Worm (Caenorhabditis elegans) whole organism, L2 larva: ENCODE data around the gene T02D1.7.

ENCODE experiments used
- C34F6.9 ChIP-seq: fragments of 150-350 bp; optimal IDR thresholded peaks from 2 replicates; lab custom pipeline; 2014; ENCODE audit warnings: missing biosample characterization, missing genetic modification characterization
- F13H6.1 ChIP-seq: sonication (generic microtip); optimal IDR thresholded peaks from 2 replicates; lab custom pipeline; 2016; ENCODE audit warnings: missing genetic modification characterization, missing compliant biosample characterization
- Y55F3AM.14 ChIP-seq: fragments of 200-800 bp; sonication (Bioruptor generic); optimal IDR thresholded peaks from 2 replicates; lab custom pipeline; 2018; ENCODE audit warnings: mild to moderate bottlenecking, missing genetic modification characterization, missing compliant biosample characterization
- ZK546.5 ChIP-seq: sonication (generic microtip); optimal IDR thresholded peaks from 2 replicates; lab custom pipeline; 2017; ENCODE audit warnings: missing biosample characterization, missing genetic modification characterization
- aly-2 ChIP-seq: fragments of 150-350 bp; optimal IDR thresholded peaks from 2 replicates; lab custom pipeline; 2014; ENCODE audit warnings: missing biosample characterization, missing genetic modification characterization
- ama-1 ChIP-seq: fragments of 150-350 bp; optimal IDR thresholded peaks from 2 replicates; lab custom pipeline; 2018; ENCODE audit warnings: inconsistent platforms
- blmp-1 ChIP-seq: sonication (generic microtip); optimal IDR thresholded peaks from 2 replicates; lab custom pipeline; 2017; ENCODE audit warnings: missing genetic modification characterization, mild to moderate bottlenecking, missing compliant biosample characterization, antibody characterized with exemption, moderate library complexity; ENCODE audit not compliant: insufficient read depth
- ceh-82 ChIP-seq: fragments of 150-350 bp; optimal IDR thresholded peaks from 2 replicates; lab custom pipeline; 2014; ENCODE audit warnings: missing biosample characterization, missing genetic modification characterization
- crh-2 ChIP-seq: sonication (generic microtip); optimal IDR thresholded peaks from 2 replicates; lab custom pipeline; 2017; ENCODE audit warnings: missing biosample characterization, missing genetic modification characterization
- elt-1 ChIP-seq: fragments of 150-350 bp; optimal IDR thresholded peaks from 2 replicates; lab custom pipeline; 2014; ENCODE audit warnings: missing biosample characterization, missing genetic modification characterization
- fos-1 ChIP-seq: fragments of 150-350 bp; optimal IDR thresholded peaks from 2 replicates; lab custom pipeline; 2014; ENCODE audit warnings: missing biosample characterization, missing genetic modification characterization
- gmeb-1 ChIP-seq: fragments of 150-350 bp; optimal IDR thresholded peaks from 2 replicates; lab custom pipeline; 2014; ENCODE audit warnings: missing biosample characterization, missing genetic modification characterization
- lin-13 ChIP-seq: fragments of 150-350 bp; optimal IDR thresholded peaks from 2 replicates; lab custom pipeline; 2014; ENCODE audit warnings: missing biosample characterization, missing genetic modification reagents, missing genetic modification characterization
- lin-39 ChIP-seq: fragments of 150-350 bp; optimal IDR thresholded peaks from 2 replicates; lab custom pipeline; 2014; ENCODE audit warnings: missing biosample characterization, missing genetic modification reagents, missing genetic modification characterization
- mab-5 ChIP-seq: fragments of 150-350 bp; optimal IDR thresholded peaks from 2 replicates; lab custom pipeline; 2014; ENCODE audit warnings: missing biosample characterization, missing genetic modification characterization
- nhr-11 ChIP-seq: fragments of 150-350 bp; optimal IDR thresholded peaks from 2 replicates; lab custom pipeline; 2014; ENCODE audit warnings: missing biosample characterization, missing genetic modification characterization
- nhr-12 ChIP-seq: fragments of 150-350 bp; optimal IDR thresholded peaks from 2 replicates; lab custom pipeline; 2014; ENCODE audit warnings: missing biosample characterization, missing genetic modification characterization
- nhr-129 ChIP-seq: fragments of 150-350 bp; optimal IDR thresholded peaks from 2 replicates; lab custom pipeline; 2014; ENCODE audit warnings: missing biosample characterization, missing genetic modification characterization
- nhr-21 ChIP-seq: fragments of 150-350 bp; optimal IDR thresholded peaks from 2 replicates; lab custom pipeline; 2014; ENCODE audit warnings: missing biosample characterization, missing genetic modification characterization
- nhr-23 ChIP-seq: fragments of 150-350 bp; optimal IDR thresholded peaks from 2 replicates; lab custom pipeline; 2014; ENCODE audit warnings: missing biosample characterization, missing genetic modification reagents, missing genetic modification characterization
- nhr-25 ChIP-seq: fragments of 150-350 bp; sonication (generic microtip); optimal IDR thresholded peaks from 3 replicates; lab custom pipeline; 2014; ENCODE audit warnings: missing biosample characterization, missing genetic modification characterization
- nhr-77 ChIP-seq: fragments of 150-350 bp; optimal IDR thresholded peaks from 2 replicates; lab custom pipeline; 2014; ENCODE audit warnings: missing biosample characterization, missing genetic modification characterization
- peb-1 ChIP-seq: fragments of 150-350 bp; optimal IDR thresholded peaks from 2 replicates; lab custom pipeline; 2014; ENCODE audit warnings: missing biosample characterization, missing genetic modification characterization
- sem-4 ChIP-seq: fragments of 150-350 bp; optimal IDR thresholded peaks from 2 replicates; lab custom pipeline; 2014; ENCODE audit warnings: missing biosample characterization, missing genetic modification reagents, missing genetic modification characterization
- skn-1 ChIP-seq: sonication (generic microtip); optimal IDR thresholded peaks from 2 replicates; lab custom pipeline; 2017; ENCODE audit warnings: missing biosample characterization, missing genetic modification characterization
- sma-3 ChIP-seq: sonication (generic microtip); optimal IDR thresholded peaks from 2 replicates; lab custom pipeline; 2016; ENCODE audit warnings: missing genetic modification reagents, missing genetic modification characterization, missing compliant biosample characterization
- sma-9 ChIP-seq, 2 experiments: fragments of 150-350 bp in 1 of 2; sonication (generic microtip) in 1 of 2; optimal IDR thresholded peaks; 2 replicates each; lab custom pipeline; 2014 to 2016; ENCODE audit warnings: missing genetic modification characterization in 2 of 2, mild to moderate bottlenecking in 1 of 2, missing biosample characterization in 1 of 2, missing compliant biosample characterization in 1 of 2, missing genetic modification reagents in 1 of 2, moderate library complexity in 1 of 2
- unc-39 ChIP-seq: fragments of 150-350 bp; optimal IDR thresholded peaks from 2 replicates; lab custom pipeline; 2014; ENCODE audit warnings: missing biosample characterization, missing genetic modification characterization
- unc-55 ChIP-seq: fragments of 150-350 bp; sonication (generic microtip); optimal IDR thresholded peaks from 3 replicates; lab custom pipeline; 2014; ENCODE audit warnings: missing biosample characterization, missing genetic modification reagents, missing genetic modification characterization
- unc-62 ChIP-seq: fragments of 150-350 bp; optimal IDR thresholded peaks from 2 replicates; lab custom pipeline; 2014; ENCODE audit warnings: missing biosample characterization, missing genetic modification reagents, missing genetic modification characterization
- ztf-1 ChIP-seq: fragments of 200-800 bp; sonication (Bioruptor generic); conservative IDR thresholded peaks from 2 replicates; pipeline ENCODE4 v1.3.6; 2022; ENCODE audit warnings: missing genetic modification characterization, missing compliant biosample characterization
- ztf-11 ChIP-seq: sonication (generic microtip); optimal IDR thresholded peaks from 2 replicates; lab custom pipeline; 2017; ENCODE audit warnings: missing biosample characterization, missing genetic modification characterization
- ztf-4 ChIP-seq: fragments of 150-350 bp; optimal IDR thresholded peaks from 2 replicates; lab custom pipeline; 2014; ENCODE audit warnings: missing biosample characterization, missing genetic modification characterization

Gene T02D1.7

ce11 chrIV:17426970-17427369 is 20.0 kb upstream of the T02D1.7 start:
- peak; percentile 64 for TF ChIP-seq unc-55 (GFP tag; lab: Kevin White, UChicago)
- TF ChIP-seq ZK546.5 (tag; lab: Kevin White, UChicago): no peak
- TF ChIP-seq peb-1 (tag; lab: Kevin White, UChicago): no peak
- TF ChIP-seq nhr-23 (tag; lab: Kevin White, UChicago): no peak
- no peak for TF ChIP-seq ama-1 (lab: Kevin White, UChicago)
- no peak for TF ChIP-seq nhr-12 (tag; lab: Kevin White, UChicago)
- peak; percentile 33 for TF ChIP-seq sma-9 (GFP tag; optimal IDR thresholded peaks at IDR 0.05; lab: Kevin White, UChicago)
- no peak for TF ChIP-seq sma-9 (tag; optimal IDR thresholded peaks at IDR 0.05; lab: Kevin White, UChicago)
- no peak for TF ChIP-seq nhr-11 (tag; lab: Kevin White, UChicago)
- TF ChIP-seq C34F6.9 (tag; lab: Kevin White, UChicago): peak; percentile 32
- no peak for TF ChIP-seq unc-62 (GFP tag; lab: Kevin White, UChicago)
- TF ChIP-seq F13H6.1 (tag; lab: Kevin White, UChicago): peak; percentile 5
- no peak for TF ChIP-seq lin-39 (tag; lab: Kevin White, UChicago)
- TF ChIP-seq sem-4: no peak
- no peak for TF ChIP-seq ztf-11 (tag; lab: Kevin White, UChicago)
- no peak for TF ChIP-seq fos-1

ce11 chrIV:17417723-17418122 is 10.8 kb upstream of the T02D1.7 start, which contains the start of gene npr-26:
npr-26 (minus strand) TSS chrIV:17417823.
- TF ChIP-seq lin-39 (tag; lab: Kevin White, UChicago): no peak
- TF ChIP-seq peb-1 (tag; lab: Kevin White, UChicago): no peak
- TF ChIP-seq nhr-11 (tag; lab: Kevin White, UChicago): no peak
- no peak for TF ChIP-seq sem-4
- TF ChIP-seq Y55F3AM.14: no peak
- no peak for TF ChIP-seq nhr-25 (tag; lab: Kevin White, UChicago)
- no peak for TF ChIP-seq elt-1 (tag; lab: Kevin White, UChicago)
- no peak for TF ChIP-seq ztf-1 (GFP tag; lab: Robert Waterston, UW)
- TF ChIP-seq unc-55 (GFP tag; lab: Kevin White, UChicago): no peak
- no peak for TF ChIP-seq nhr-21
- TF ChIP-seq ceh-82: no peak
- TF ChIP-seq nhr-12 (tag; lab: Kevin White, UChicago): no peak

ce11 chrIV:17413343-17413742 is 6.4 kb upstream of the T02D1.7 start:
- TF ChIP-seq peb-1 (tag; lab: Kevin White, UChicago) (no peak), blmp-1 (no peak), lin-13 (GFP tag; lab: Kevin White, UChicago) (no peak), sma-3 (no peak)

ce11 chrIV:17407491-17407890 is 566 bp upstream of the T02D1.7 start, which contains the start of gene T02D1.9:
T02D1.9 (minus strand) TSS chrIV:17407591.
- TF ChIP-seq aly-2 (tag; lab: Kevin White, UChicago): no peak
- no peak for TF ChIP-seq mab-5
- no peak for TF ChIP-seq nhr-77 (tag; lab: Kevin White, UChicago)
- TF ChIP-seq nhr-12 (tag; lab: Kevin White, UChicago): no peak
- TF ChIP-seq unc-39 (tag; lab: Kevin White, UChicago): no peak
- no peak for TF ChIP-seq unc-55 (GFP tag; lab: Kevin White, UChicago)
- TF ChIP-seq nhr-21: no peak
- TF ChIP-seq skn-1 (tag; lab: Kevin White, UChicago): no peak
- no peak for TF ChIP-seq ztf-4 (tag; lab: Kevin White, UChicago)

- TF ChIP-seq nhr-129 (tag; lab: Kevin White, UChicago): peak; percentile 19
- peak; percentile 54 for TF ChIP-seq sma-9 (GFP tag; optimal IDR thresholded peaks at IDR 0.05; lab: Kevin White, UChicago)
- TF ChIP-seq sma-9 (tag; optimal IDR thresholded peaks at IDR 0.05; lab: Kevin White, UChicago): no peak
- peak; percentile 3 for TF ChIP-seq gmeb-1 (tag; lab: Kevin White, UChicago)
- TF ChIP-seq fos-1: peak; percentile 6
- no peak for TF ChIP-seq unc-39 (tag; lab: Kevin White, UChicago)
- no peak for TF ChIP-seq F13H6.1 (tag; lab: Kevin White, UChicago)
- TF ChIP-seq crh-2 (tag; lab: Kevin White, UChicago): peak; percentile 10
- no peak for TF ChIP-seq mab-5
- TF ChIP-seq blmp-1: peak; percentile 57
These were observed 806 bp downstream of the T02D1.7 start for ce11 chrIV:17406119-17406518.
